Fruit fly (Drosophila melanogaster): ENCODE data around the gene CG31668.

Gene CG31668

DNA sequence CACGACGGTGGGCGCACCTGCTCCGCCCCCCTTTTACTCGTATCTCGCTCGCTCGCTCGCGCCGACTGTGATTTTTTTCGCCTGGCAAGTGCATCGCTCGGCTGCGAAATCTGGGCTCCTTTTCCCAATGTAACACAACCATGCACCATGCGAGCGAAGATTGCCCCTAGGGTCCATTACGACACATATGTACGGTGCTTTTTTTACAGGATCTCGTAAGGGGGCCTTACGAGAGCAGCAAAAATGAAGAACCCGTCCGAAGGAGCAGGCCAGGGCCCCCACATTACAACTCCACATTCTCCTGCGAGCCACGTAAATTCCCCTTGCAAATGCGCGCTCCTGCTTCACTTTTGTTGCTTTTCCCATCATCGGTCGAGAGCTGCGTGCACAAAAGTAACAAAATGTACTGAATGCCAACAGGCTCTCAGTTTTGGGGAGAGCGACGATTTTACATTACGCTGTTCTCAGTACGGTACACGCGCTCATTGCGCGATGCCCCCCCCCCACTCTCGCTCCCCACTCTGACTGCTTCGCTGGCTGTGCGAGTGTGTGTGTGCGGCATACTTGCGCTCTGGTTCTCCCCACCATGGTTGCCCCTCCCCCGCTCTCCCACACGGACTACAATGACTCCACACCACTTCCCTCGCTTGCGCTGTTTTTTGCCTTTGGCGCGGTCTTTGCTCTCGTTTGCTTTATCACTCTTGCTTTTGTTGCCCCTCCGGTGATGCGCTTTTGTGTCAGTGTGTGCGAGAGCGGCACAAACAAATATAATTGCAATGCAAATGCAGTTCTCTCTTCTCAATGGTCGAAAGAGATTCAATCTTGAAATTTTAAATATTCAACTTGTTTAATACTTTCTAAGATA is 2.9 kb downstream of the CG31668 start (continued):
- TF ChIP-seq CG8290 (GFP tag; optimal IDR thresholded peaks at IDR 0.05) (no peak), CG8290 (tag; optimal IDR thresholded peaks at IDR 0.05) (peak in 1 of 2 experiments; percentile 55), CG11695 (GFP tag; IDR thresholded peaks at IDR 0.05) (no peak), sug (tag; optimal IDR thresholded peaks at IDR 0.05) (peak; percentile 34), Eip74EF (GFP tag; optimal IDR thresholded peaks at IDR 0.05) (no peak), dati (GFP tag; IDR thresholded peaks at IDR 0.05) (no peak), h (optimal IDR thresholded peaks at IDR 0.05) (no peak), PHDP (tag; optimal IDR thresholded peaks at IDR 0.05) (no peak), CG13424 (tag; optimal IDR thresholded peaks at IDR 0.05) (no peak), CG10267 (tag; optimal IDR thresholded peaks at IDR 0.05) (no peak), vnd (GFP tag; IDR thresholded peaks at IDR 0.05; ENCODE audit: partially characterized antibody) (no peak), CG15514 (GFP tag; optimal IDR thresholded peaks at IDR 0.05) (peak; percentile 23), Stat92E (GFP tag; optimal IDR thresholded peaks at IDR 0.05) (no peak), CG18599 (GFP tag; optimal IDR thresholded peaks at IDR 0.05) (peak; percentile 13), bsh (GFP tag; optimal IDR thresholded peaks at IDR 0.05) (peak in 1 of 2 experiments; percentile 27), fd96Cb (tag; optimal IDR thresholded peaks at IDR 0.05) (no peak), CG2129 (GFP tag; IDR thresholded peaks at IDR 0.05; ENCODE audit: partially characterized antibody) (no peak), Hr78 (GFP tag; optimal IDR thresholded peaks at IDR 0.05) (no peak), Ets97D (GFP tag; optimal IDR thresholded peaks at IDR 0.05) (no peak), amos (GFP tag; IDR thresholded peaks at IDR 0.05; ENCODE audit: partially characterized antibody) (peak; percentile 12; the same call in 1 of the 2 replicates), Hand (GFP tag; optimal IDR thresholded peaks at IDR 0.05) (no peak), pum (GFP tag; optimal IDR thresholded peaks at IDR 0.05) (no peak), CG12744 (GFP tag; optimal IDR thresholded peaks at IDR 0.05) (no peak), al (GFP tag; IDR thresholded peaks at IDR 0.05) (no peak), Xbp1 (GFP tag; optimal IDR thresholded peaks at IDR 0.05) (no peak), inv (GFP tag; IDR thresholded peaks at IDR 0.05; ENCODE audit: partially characterized antibody) (no peak), da (GFP tag; optimal IDR thresholded peaks at IDR 0.05) (no peak), Nf-YC (tag; optimal IDR thresholded peaks at IDR 0.05) (peak; percentile 57), CG14860 (GFP tag; IDR thresholded peaks at IDR 0.05; ENCODE audit: partially characterized antibody) (no peak), CG4730 (GFP tag; IDR thresholded peaks at IDR 0.05) (no peak), CG9609 (GFP tag; optimal IDR thresholded peaks at IDR 0.05) (no peak), CG12659 (GFP tag; optimal IDR thresholded peaks at IDR 0.05) (no peak), HLH54F (GFP tag; optimal IDR thresholded peaks at IDR 0.05) (no peak), dpn (GFP tag; optimal IDR thresholded peaks at IDR 0.05) (no peak), CG9876 (GFP tag; optimal IDR thresholded peaks at IDR 0.05) (no peak), pb (GFP tag; optimal IDR thresholded peaks at IDR 0.05) (no peak), Gsc (GFP tag; IDR thresholded peaks at IDR 0.05) (no peak), HHEX (GFP tag; optimal IDR thresholded peaks at IDR 0.05) (no peak), CG4854 (GFP tag; optimal IDR thresholded peaks at IDR 0.05) (no peak), bbx (GFP tag; IDR thresholded peaks at IDR 0.05; ENCODE audit: partially characterized antibody) (peak; percentile 71), bab2 (GFP tag; optimal IDR thresholded peaks at IDR 0.05) (no peak), br (optimal IDR thresholded peaks at IDR 0.05) (no peak), tna (GFP tag; IDR thresholded peaks at IDR 0.05; ENCODE audit: partially characterized antibody) (peak; percentile 53; the same call in 1 of the 2 replicates), stwl (tag; optimal IDR thresholded peaks at IDR 0.05) (no peak), CG11723 (GFP tag; optimal IDR thresholded peaks at IDR 0.05) (peak; percentile 8), Sox100B (GFP tag; optimal IDR thresholded peaks at IDR 0.05) (no peak), CG13624 (GFP tag; optimal IDR thresholded peaks at IDR 0.05) (no peak), Hey (tag; optimal IDR thresholded peaks at IDR 0.05) (peak; percentile 41)
